Fruit fly (Drosophila melanogaster): ENCODE results near the gene CG7872.

The CG7872 gene

dm6 chrX:15593477-15594229, 15.6 kb downstream of the CG7872 start, which contains the start of gene Chsy (continued):
- TF ChIP-seq CG14667 (GFP tag; IDR thresholded peaks at IDR 0.05) (no peak), Fer1 (GFP tag; optimal IDR thresholded peaks at IDR 0.05) (no peak), CG11247 (GFP tag; IDR thresholded peaks at IDR 0.05) (no peak), Dad (GFP tag; optimal IDR thresholded peaks at IDR 0.05) (no peak), CG17359 (tag; optimal IDR thresholded peaks at IDR 0.05) (no peak), H2.0 (GFP tag; IDR thresholded peaks at IDR 0.05) (peak; percentile 42), btn (GFP tag; optimal IDR thresholded peaks at IDR 0.05) (no peak), exex (tag; optimal IDR thresholded peaks at IDR 0.05) (no peak), ash1 (GFP tag; optimal IDR thresholded peaks at IDR 0.05) (no peak), Fer3 (tag; optimal IDR thresholded peaks at IDR 0.05) (no peak), crp (GFP tag; optimal IDR thresholded peaks at IDR 0.05) (no peak), CG7928 (GFP tag; optimal IDR thresholded peaks at IDR 0.05) (no peak), cas (GFP tag; IDR thresholded peaks at IDR 0.05) (no peak), Hey (tag; optimal IDR thresholded peaks at IDR 0.05) (no peak), CG3726 (GFP tag; IDR thresholded peaks at IDR 0.05) (no peak), CG6654 (GFP tag; optimal IDR thresholded peaks at IDR 0.05) (no peak), B-H1 (GFP tag; IDR thresholded peaks at IDR 0.05) (peak; percentile 10; the same call in 1 of the 3 replicates), ewg (GFP tag; optimal IDR thresholded peaks at IDR 0.05) (no peak), CG13775 (GFP tag; optimal IDR thresholded peaks at IDR 0.05) (peak; percentile 6), CG4282 (GFP tag; optimal IDR thresholded peaks at IDR 0.05) (no peak), ato (GFP tag; IDR thresholded peaks at IDR 0.05; ENCODE audit: partially characterized antibody) (no peak), en (GFP tag; optimal IDR thresholded peaks at IDR 0.05) (no peak), slbo (GFP tag; IDR thresholded peaks at IDR 0.05) (peak; percentile 64), Camta (GFP tag; optimal IDR thresholded peaks at IDR 0.05) (no peak), dpn (GFP tag; optimal IDR thresholded peaks at IDR 0.05) (no peak), Ravus (GFP tag; IDR thresholded peaks at IDR 0.05) (no peak), slou (GFP tag; optimal IDR thresholded peaks at IDR 0.05) (no peak), CG17186 (GFP tag; optimal IDR thresholded peaks at IDR 0.05) (no peak), CG7271 (tag; optimal IDR thresholded peaks at IDR 0.05) (no peak), cg (GFP tag; optimal IDR thresholded peaks at IDR 0.05) (no peak), Dll (GFP tag; IDR thresholded peaks at IDR 0.05; ENCODE audit: partially characterized antibody) (no peak), Dek (tag; optimal IDR thresholded peaks at IDR 0.05) (no peak), eyg (GFP tag; optimal IDR thresholded peaks at IDR 0.05) (no peak), inv (GFP tag; IDR thresholded peaks at IDR 0.05; ENCODE audit: partially characterized antibody) (no peak), Xrp1 (GFP tag; IDR thresholded peaks at IDR 0.05) (peak; percentile 56; the same call in 1 of the 2 replicates), sim (GFP tag; IDR thresholded peaks at IDR 0.05) (no peak), CG9876 (GFP tag; optimal IDR thresholded peaks at IDR 0.05) (no peak), Pdp1 (GFP tag; optimal IDR thresholded peaks at IDR 0.05) (no peak), CG12071 (GFP tag; optimal IDR thresholded peaks at IDR 0.05) (no peak), Hmx (GFP tag; optimal IDR thresholded peaks at IDR 0.05) (no peak), CrebB (tag; optimal IDR thresholded peaks at IDR 0.05) (no peak), oc (tag; optimal IDR thresholded peaks at IDR 0.05) (no peak), Sin3A (optimal IDR thresholded peaks at IDR 0.05) (no peak), Usf (GFP tag; optimal IDR thresholded peaks at IDR 0.05) (no peak), bigmax (GFP tag; optimal IDR thresholded peaks at IDR 0.05) (no peak), trh (GFP tag; optimal IDR thresholded peaks at IDR 0.05) (no peak), stwl (tag; optimal IDR thresholded peaks at IDR 0.05) (no peak), lmd (GFP tag; IDR thresholded peaks at IDR 0.05) (no peak), CG12219 (GFP tag; optimal IDR thresholded peaks at IDR 0.05) (no peak), sens (GFP tag) (peak; percentile 56), ftz-f1 (GFP tag; optimal IDR thresholded peaks at IDR 0.05) (no peak)

All from whole organism, embryonic.